Worm (Caenorhabditis elegans): ENCODE measurements around the gene F58H1.3.

Gene F58H1.3

DNA sequence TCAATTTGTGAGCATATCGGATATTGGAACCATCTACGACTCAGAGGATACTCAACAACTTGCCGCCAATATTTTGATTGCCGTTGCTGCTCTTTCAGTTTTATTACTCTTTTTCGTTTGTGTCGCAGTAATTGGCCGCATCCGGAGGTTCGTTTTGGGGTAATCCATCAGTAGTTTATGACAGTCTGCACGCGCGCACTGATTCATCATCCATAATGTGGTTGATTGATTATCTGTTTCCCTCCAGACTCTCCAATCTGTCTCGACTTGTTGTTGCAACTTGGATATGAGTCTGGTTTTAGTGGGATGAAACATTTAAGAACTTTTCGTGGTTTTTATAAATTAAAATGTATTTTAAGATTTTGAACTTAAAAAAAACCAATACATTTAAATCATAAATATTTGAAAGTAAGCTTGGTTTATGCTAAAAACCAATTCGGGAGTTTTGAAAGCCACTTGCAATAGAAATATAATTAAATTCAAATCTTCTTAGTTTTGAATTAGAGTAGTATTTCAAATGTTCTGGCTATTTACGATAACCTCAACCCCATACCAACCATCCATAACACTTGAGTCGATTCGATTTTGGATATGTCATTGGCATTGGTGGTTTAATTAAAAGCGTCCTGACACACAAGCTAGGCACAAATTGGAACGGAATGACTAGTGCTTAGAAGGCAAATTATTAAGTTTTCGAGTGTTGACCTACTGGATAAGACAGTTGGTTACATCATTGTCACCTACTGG, 26.5 kb downstream of the F58H1.3 start:
- TF ChIP-seq nfya-2 (GFP tag; IDR thresholded peaks at IDR 0.05), result no peak
- no peak for TF ChIP-seq mes-4 (tag; optimal IDR thresholded peaks at IDR 0.05)
- TF ChIP-seq bed-2 (GFP tag; IDR thresholded peaks at IDR 0.05), result no peak
- no peak for TF ChIP-seq ztf-3 (GFP tag; optimal IDR thresholded peaks at IDR 0.05)
- no peak for TF ChIP-seq gei-17 (GFP tag; optimal IDR thresholded peaks at IDR 0.05)
- no peak for TF ChIP-seq F23B12.7 (tag; optimal IDR thresholded peaks at IDR 0.05; ENCODE audit: insufficient read depth)
- TF ChIP-seq ztf-28 (GFP tag; IDR thresholded peaks at IDR 0.05), result no peak
- TF ChIP-seq repo-1 (tag; optimal IDR thresholded peaks at IDR 0.05), result no peak
- TF ChIP-seq xnd-1 (tag; optimal IDR thresholded peaks at IDR 0.05), result no peak
- no peak for TF ChIP-seq nhr-120 (GFP tag; IDR thresholded peaks at IDR 0.05)
- no peak for TF ChIP-seq lin-40 (tag; optimal IDR thresholded peaks at IDR 0.05)
- TF ChIP-seq snpc-1.3 (tag; optimal IDR thresholded peaks at IDR 0.05; ENCODE audit: insufficient read depth), result no peak
- TF ChIP-seq nhr-80 (tag; optimal IDR thresholded peaks at IDR 0.05), result no peak
- no peak for TF ChIP-seq mel-28 (tag; optimal IDR thresholded peaks at IDR 0.05; ENCODE audit: borderline replicate concordance)

DNA sequence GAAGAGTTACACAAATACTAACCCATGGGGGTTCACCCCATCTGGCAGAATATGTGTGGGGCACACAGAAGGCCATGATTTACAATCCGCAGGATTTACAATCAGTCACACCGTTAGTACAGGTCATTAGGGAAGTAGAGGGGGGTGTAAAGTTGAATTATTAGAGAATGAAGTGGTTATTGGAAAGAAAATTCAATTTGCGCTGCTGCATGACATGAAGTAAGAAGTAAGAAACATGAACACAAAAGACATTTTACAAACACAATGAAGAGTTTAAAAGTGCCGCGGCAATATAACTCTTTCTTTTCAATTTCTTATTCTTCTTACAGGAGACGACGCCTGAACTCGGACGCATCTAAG, 27.0 kb downstream of the F58H1.3 start:
- no peak for TF ChIP-seq T26A5.8 (tag; optimal IDR thresholded peaks at IDR 0.05)
- no peak for TF ChIP-seq dpff-1 (tag; optimal IDR thresholded peaks at IDR 0.05)
- no peak for TF ChIP-seq F22D6.2 (tag; optimal IDR thresholded peaks at IDR 0.05)
- no peak for TF ChIP-seq chd-7 (tag; optimal IDR thresholded peaks at IDR 0.05)
- TF ChIP-seq lin-35 (GFP tag; optimal IDR thresholded peaks at IDR 0.05), result no peak

DNA sequence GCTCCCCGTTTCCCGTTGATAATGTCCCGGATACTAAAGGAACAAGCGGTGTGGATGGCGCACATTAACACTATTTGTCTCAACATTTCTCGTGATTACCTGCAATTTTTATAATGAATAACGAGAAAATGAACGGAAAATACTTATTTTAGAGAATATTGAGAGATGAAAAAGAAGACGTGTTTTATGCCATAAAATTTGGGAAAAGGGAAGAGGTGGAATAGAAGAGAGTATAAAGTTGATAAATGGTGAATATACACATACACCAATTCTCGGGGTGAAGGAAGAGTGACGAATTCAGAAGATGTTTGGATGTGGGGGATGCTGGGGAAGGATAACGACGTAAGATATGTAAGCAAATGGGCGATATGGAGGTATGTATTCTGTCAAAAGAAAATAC, 30.9 kb downstream of the F58H1.3 start, which contains the start of gene F58H1.7:
TSS of gene F58H1.7 (minus strand) at position 101 of the 400 bp plus-strand sequence.
- no peak for TF ChIP-seq mcd-1 (GFP tag; IDR thresholded peaks at IDR 0.05)
- TF ChIP-seq F52B5.7 (tag; optimal IDR thresholded peaks at IDR 0.05), result no peak
- TF ChIP-seq ets-4 (GFP tag; optimal IDR thresholded peaks at IDR 0.05), result no peak
- no peak for TF ChIP-seq dpl-1 (GFP tag; optimal IDR thresholded peaks at IDR 0.05)
- TF ChIP-seq repo-1 (tag; optimal IDR thresholded peaks at IDR 0.05), result no peak
- TF ChIP-seq lag-1 (GFP tag; IDR thresholded peaks at IDR 0.05), result no peak
- no peak for TF ChIP-seq dox-1 (GFP tag; IDR thresholded peaks at IDR 0.05)
- no peak for TF ChIP-seq F57C9.4 (tag; optimal IDR thresholded peaks at IDR 0.05)
- TF ChIP-seq F10E7.11 (tag; optimal IDR thresholded peaks at IDR 0.05), result no peak
- TF ChIP-seq madf-10 (tag; optimal IDR thresholded peaks at IDR 0.05), result no peak
- TF ChIP-seq bed-1 (GFP tag; IDR thresholded peaks at IDR 0.05), result no peak
- TF ChIP-seq attf-3 (GFP tag; conservative IDR thresholded peaks at IDR 0.05), result no peak
- no peak for TF ChIP-seq F23B12.7 (tag; optimal IDR thresholded peaks at IDR 0.05; ENCODE audit: insufficient read depth)
- TF ChIP-seq B0336.3 (GFP tag; IDR thresholded peaks at IDR 0.05), result no peak
- no peak for TF ChIP-seq Y95B8A.8 (GFP tag; IDR thresholded peaks at IDR 0.05)
- no peak for TF ChIP-seq snpc-3.4 (tag; optimal IDR thresholded peaks at IDR 0.05)
- no peak for TF ChIP-seq chd-7 (tag; optimal IDR thresholded peaks at IDR 0.05)
- no peak for TF ChIP-seq F39B2.1 (GFP tag; IDR thresholded peaks at IDR 0.05)
- no peak for TF ChIP-seq die-1 (tag; optimal IDR thresholded peaks at IDR 0.05)
- TF ChIP-seq ceh-100 (GFP tag; IDR thresholded peaks at IDR 0.05), result no peak
